Worm (Caenorhabditis elegans) whole organism, early embryonic: Measurements from ENCODE around the gene arrd-8.
A peak's percentile ranks its signal among the peaks of the same experiment; 100 is the strongest.

Source experiments
- B0310.2 ChIP-seq: sonication (generic microtip); optimal IDR thresholded peaks from 2 replicates; lab custom pipeline; 2016; ENCODE audit warnings: mild to moderate bottlenecking, missing genetic modification characterization, missing compliant biosample characterization
- F13C5.2 ChIP-seq: sonication (generic microtip); optimal IDR thresholded peaks from 2 replicates; lab custom pipeline; 2017; ENCODE audit warnings: mild to moderate bottlenecking, missing genetic modification characterization, inconsistent platforms, missing compliant biosample characterization
- aly-1 ChIP-seq: sonication (generic microtip); optimal IDR thresholded peaks from 2 replicates; lab custom pipeline; 2016; ENCODE audit warnings: missing genetic modification characterization, missing compliant biosample characterization
- ama-1 ChIP-seq: fragments of 150-350 bp; optimal IDR thresholded peaks from 2 replicates; lab custom pipeline; 2014
- ceh-13 ChIP-seq: fragments of 200-800 bp; sonication (Bioruptor generic); optimal IDR thresholded peaks from 2 replicates; lab custom pipeline; 2018; ENCODE audit warnings: mild to moderate bottlenecking, missing genetic modification characterization, missing compliant biosample characterization
- ceh-36 ChIP-seq: sonication (generic microtip); optimal IDR thresholded peaks from 2 replicates; lab custom pipeline; 2016; ENCODE audit warnings: missing genetic modification characterization, inconsistent platforms, missing compliant biosample characterization
- ets-7 ChIP-seq: sonication (generic microtip); optimal IDR thresholded peaks from 2 replicates; lab custom pipeline; 2016; ENCODE audit warnings: missing genotype, missing genetic modification characterization, missing compliant biosample characterization
- flt-1 ChIP-seq: fragments of 200-800 bp; sonication (Bioruptor generic); IDR thresholded peaks from 2 replicates; pipeline ENCODE4 v1.3.6; 2022; ENCODE audit warnings: missing genetic modification characterization, missing compliant biosample characterization
- hmbx-1 ChIP-seq: sonication (generic microtip); optimal IDR thresholded peaks from 2 replicates; lab custom pipeline; 2016; ENCODE audit warnings: mild to moderate bottlenecking, missing genetic modification characterization, missing compliant biosample characterization
- hmg-4 ChIP-seq: fragments of 200-800 bp; sonication (Bioruptor generic); optimal IDR thresholded peaks from 2 replicates; lab custom pipeline; 2018; ENCODE audit warnings: mild to moderate bottlenecking, missing genetic modification characterization, missing compliant biosample characterization
- hnd-1 ChIP-seq: sonication (generic microtip); optimal IDR thresholded peaks from 2 replicates; lab custom pipeline; 2016; ENCODE audit warnings: missing genetic modification characterization, missing compliant biosample characterization
- pes-1 ChIP-seq: fragments of 200-800 bp; sonication (Bioruptor generic); IDR thresholded peaks from 2 replicates; pipeline ENCODE4 v1.3.6; 2022; ENCODE audit warnings: missing genetic modification reagents, missing genetic modification characterization, missing compliant biosample characterization
- scrt-1 ChIP-seq: fragments of 200-800 bp; sonication (Bioruptor generic); IDR thresholded peaks from 2 replicates; pipeline ENCODE4 v1.3.6; 2022; ENCODE audit warnings: missing genetic modification characterization, missing compliant biosample characterization
- sea-1 ChIP-seq: fragments of 200-800 bp; sonication (Bioruptor generic); conservative IDR thresholded peaks from 2 replicates; pipeline ENCODE4 v1.3.6; 2022; ENCODE audit warnings: missing genetic modification characterization, missing compliant biosample characterization
- tbx-11 ChIP-seq: fragments of 200-800 bp; sonication (Bioruptor generic); IDR thresholded peaks from 2 replicates; pipeline ENCODE4 v1.3.6; 2022; ENCODE audit warnings: missing genetic modification characterization, missing compliant biosample characterization
- tbx-37 ChIP-seq: fragments of 200-800 bp; sonication (Bioruptor generic); conservative IDR thresholded peaks from 2 replicates; pipeline ENCODE4 v1.3.6; 2022; ENCODE audit warnings: missing genetic modification reagents, missing genetic modification characterization, missing compliant biosample characterization
- tra-4 ChIP-seq: sonication (generic microtip); optimal IDR thresholded peaks from 2 replicates; lab custom pipeline; 2017; ENCODE audit warnings: missing genetic modification characterization, missing compliant biosample characterization

arrd-8 gene

DNA sequence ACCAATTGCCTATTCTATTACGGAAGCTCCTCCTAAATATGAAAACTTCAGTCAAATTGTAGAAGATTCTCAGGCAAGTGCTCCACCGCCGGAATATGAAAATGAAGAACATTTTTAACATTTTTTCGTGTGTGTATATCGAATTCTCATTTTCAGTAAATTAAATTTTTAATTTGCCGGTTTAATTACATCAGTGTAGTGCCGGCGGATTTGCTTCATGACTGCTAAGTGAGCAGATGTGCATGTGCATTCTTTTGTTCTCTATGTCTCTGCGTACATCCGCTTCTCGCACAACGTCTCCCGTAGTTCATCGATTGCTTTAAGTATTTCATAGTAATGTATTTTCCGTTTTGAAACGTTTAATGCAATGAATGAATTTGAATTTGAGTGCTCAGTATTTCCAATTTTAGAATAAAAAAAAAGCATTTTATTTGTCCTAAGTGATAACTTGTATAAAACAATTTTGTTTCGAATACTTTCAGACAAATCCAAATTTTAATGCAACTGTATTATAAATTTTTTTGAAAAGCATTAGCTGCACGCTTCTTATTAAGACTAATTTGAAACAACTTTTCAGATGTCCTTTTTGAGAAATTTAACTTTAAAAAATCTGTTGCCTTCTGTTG lies 2.7 kb downstream of the arrd-8 start, which contains the start of gene Y17G7B.22:
Gene Y17G7B.22 (plus strand): TSS at position 576 of the 626 bp plus-strand sequence.
- TF ChIP-seq sea-1 (GFP tag; lab: Robert Waterston, UW), result no peak
- no peak for TF ChIP-seq ceh-36 (tag; lab: Kevin White, UChicago)
- TF ChIP-seq tra-4 (tag; lab: Kevin White, UChicago), result no peak

- TF ChIP-seq F13C5.2 (tag; lab: Kevin White, UChicago) (no peak), ets-7 (tag; lab: Kevin White, UChicago) (no peak), hnd-1 (tag; lab: Kevin White, UChicago) (no peak), tbx-11 (GFP tag; lab: Robert Waterston, UW) (no peak)
Observed at ce11 chrII:12071243-12071642, 6.4 kb downstream of the arrd-8 start.

ce11 chrII:12076355-12076754 lies 11.5 kb downstream of the arrd-8 start:
- no peak for TF ChIP-seq tra-4 (tag; lab: Kevin White, UChicago)
- TF ChIP-seq sea-1 (GFP tag; lab: Robert Waterston, UW), result peak; percentile 46; the same call in 1 of the 2 replicates

- TF ChIP-seq hnd-1 (tag; lab: Kevin White, UChicago), result no peak
- TF ChIP-seq pes-1, result no peak
- no peak for TF ChIP-seq ceh-13 (GFP tag; lab: Kevin White, UChicago)
- TF ChIP-seq tbx-11 (GFP tag; lab: Robert Waterston, UW), result no peak
- TF ChIP-seq tra-4 (tag; lab: Kevin White, UChicago), result no peak
- no peak for TF ChIP-seq sea-1 (GFP tag; lab: Robert Waterston, UW)
- TF ChIP-seq hmg-4 (GFP tag; lab: Kevin White, UChicago), result no peak
- no peak for TF ChIP-seq scrt-1
- TF ChIP-seq ceh-36 (tag; lab: Kevin White, UChicago), result no peak
- TF ChIP-seq hmbx-1 (tag; lab: Kevin White, UChicago), result no peak
Observed at ce11 chrII:12077281-12077680, 12.4 kb downstream of the arrd-8 start.

DNA sequence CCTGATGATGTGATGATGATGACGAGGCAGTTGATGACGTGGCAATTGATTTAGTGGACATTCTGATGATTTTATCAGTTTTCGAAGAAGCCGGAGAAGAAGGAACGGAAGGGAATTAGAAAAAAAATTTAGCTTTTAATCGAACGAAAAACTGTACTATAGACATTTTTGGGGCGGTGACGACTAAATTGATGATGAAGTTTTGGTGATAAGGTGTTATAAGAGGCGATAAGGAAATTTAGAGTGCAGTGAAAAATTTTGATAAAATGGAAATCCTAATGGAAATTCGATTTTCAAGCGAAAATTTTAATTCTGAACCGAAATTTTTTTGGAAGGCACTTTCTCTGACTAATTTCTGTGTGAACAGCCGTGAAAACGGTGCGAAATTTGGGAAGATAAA lies 15.1 kb downstream of the arrd-8 start:
- TF ChIP-seq ceh-36 (tag; lab: Kevin White, UChicago) (no peak), pes-1 (no peak), tra-4 (tag; lab: Kevin White, UChicago) (no peak), hmg-4 (GFP tag; lab: Kevin White, UChicago) (no peak), scrt-1 (no peak), hmbx-1 (tag; lab: Kevin White, UChicago) (no peak), B0310.2 (tag; lab: Kevin White, UChicago) (no peak), aly-1 (no peak), F13C5.2 (tag; lab: Kevin White, UChicago) (no peak), tbx-11 (GFP tag; lab: Robert Waterston, UW) (no peak), ceh-13 (GFP tag; lab: Kevin White, UChicago) (no peak), flt-1 (GFP tag; lab: Robert Waterston, UW) (no peak), tbx-37 (GFP tag; lab: Robert Waterston, UW) (no peak), hnd-1 (tag; lab: Kevin White, UChicago) (no peak), sea-1 (GFP tag; lab: Robert Waterston, UW) (no peak), ets-7 (tag; lab: Kevin White, UChicago) (no peak)

- TF ChIP-seq hnd-1 (tag; lab: Kevin White, UChicago) (no peak), sea-1 (GFP tag; lab: Robert Waterston, UW) (no peak), pes-1 (no peak)
Observed at ce11 chrII:12081454-12081853, 16.6 kb downstream of the arrd-8 start.

ce11 chrII:12088833-12089232 lies 23.9 kb downstream of the arrd-8 start, which contains the start of gene cnt-1:
TSS of gene cnt-1 (minus strand) at chrII:12088868.
- no peak for TF ChIP-seq tbx-11 (GFP tag; lab: Robert Waterston, UW)
- TF ChIP-seq ama-1, result no peak
- TF ChIP-seq ceh-13 (GFP tag; lab: Kevin White, UChicago), result no peak
- no peak for TF ChIP-seq pes-1
- TF ChIP-seq tra-4 (tag; lab: Kevin White, UChicago), result no peak
- no peak for TF ChIP-seq ets-7 (tag; lab: Kevin White, UChicago)
- TF ChIP-seq tbx-37 (GFP tag; lab: Robert Waterston, UW), result no peak

DNA sequence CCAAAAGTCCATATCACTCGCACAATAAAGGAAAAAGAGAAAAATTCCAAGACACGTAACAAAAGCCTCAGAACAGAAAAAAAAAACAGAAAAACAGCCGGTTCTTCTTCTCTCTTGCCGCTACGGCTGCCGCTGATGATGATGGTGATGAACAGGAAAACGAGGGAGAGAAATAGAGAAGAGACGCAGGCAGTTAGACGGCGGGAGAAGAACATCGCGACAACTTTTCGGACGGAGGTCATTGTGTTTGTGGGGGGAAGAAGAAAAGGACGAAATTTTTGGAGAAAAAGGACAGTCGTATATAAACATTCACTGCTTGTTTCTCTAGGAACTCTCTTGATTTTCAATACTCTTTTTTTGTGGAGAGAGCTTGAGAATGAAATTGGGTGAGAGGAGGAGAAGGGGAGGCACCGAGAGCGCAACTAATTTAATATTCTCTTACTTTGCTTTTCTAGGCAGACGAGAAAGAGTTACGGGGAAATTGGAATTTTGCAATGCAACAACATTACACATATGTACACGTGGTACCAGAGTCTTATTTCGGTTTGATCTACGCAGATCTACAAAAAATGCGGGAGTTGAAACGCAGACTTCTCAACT lies 24.8 kb downstream of the arrd-8 start:
- TF ChIP-seq B0310.2 (tag; lab: Kevin White, UChicago), result no peak
- TF ChIP-seq hmg-4 (GFP tag; lab: Kevin White, UChicago), result no peak
- no peak for TF ChIP-seq tbx-37 (GFP tag; lab: Robert Waterston, UW)
- TF ChIP-seq ama-1, result no peak
- TF ChIP-seq flt-1 (GFP tag; lab: Robert Waterston, UW), result no peak; the same call in 1 of the 2 replicates
- no peak for TF ChIP-seq hmbx-1 (tag; lab: Kevin White, UChicago)
- TF ChIP-seq F13C5.2 (tag; lab: Kevin White, UChicago), result no peak
- TF ChIP-seq aly-1, result no peak
- no peak for TF ChIP-seq hnd-1 (tag; lab: Kevin White, UChicago)
- no peak for TF ChIP-seq scrt-1
- TF ChIP-seq ceh-36 (tag; lab: Kevin White, UChicago), result no peak
- no peak for TF ChIP-seq ceh-13 (GFP tag; lab: Kevin White, UChicago)
- no peak for TF ChIP-seq tra-4 (tag; lab: Kevin White, UChicago)
